Fruit fly (Drosophila melanogaster) whole organism, adult: ENCODE results near the gene fd19B.
"Not testable (repeated sequence)": the region's sequence is repeated elsewhere in the genome, so short reads cannot be mapped to it uniquely, and the experiment has no call there.

Experiments used
- CG33017 ChIP-seq: fragments of 200-800 bp; sonication (Bioruptor generic); optimal IDR thresholded peaks from 2 replicates; lab custom pipeline; 2018; ENCODE audit warnings: missing biosample characterization, mild to moderate bottlenecking, missing genetic modification characterization, moderate library complexity
- CG7045 ChIP-seq: fragments of 200-800 bp; sonication (Bioruptor generic); optimal IDR thresholded peaks from 2 replicates; lab custom pipeline; 2017; ENCODE audit warnings: missing biosample characterization, mild to moderate bottlenecking, missing genetic modification characterization
- CG7101 ChIP-seq: fragments of 200-800 bp; sonication (Bioruptor generic); optimal IDR thresholded peaks from 2 replicates; lab custom pipeline; 2018; ENCODE audit warnings: missing biosample characterization, mild to moderate bottlenecking, missing genetic modification characterization, moderate library complexity
- Crg-1 ChIP-seq: fragments of 200-800 bp; sonication (Bioruptor generic); optimal IDR thresholded peaks from 2 replicates; lab custom pipeline; 2016; ENCODE audit warnings: missing biosample characterization, missing genetic modification characterization
- Mnt ChIP-seq: fragments of 200-800 bp; sonication (Bioruptor generic); optimal IDR thresholded peaks from 2 replicates; lab custom pipeline; 2016; ENCODE audit warnings: missing biosample characterization, mild to moderate bottlenecking, missing genetic modification characterization
- bab1 ChIP-seq: fragments of 200-800 bp; sonication (Bioruptor generic); optimal IDR thresholded peaks from 3 replicates; lab custom pipeline; 2019; ENCODE audit warnings: missing biosample characterization, mild to moderate bottlenecking, missing genetic modification characterization, moderate library complexity
- cic ChIP-seq: fragments of 200-800 bp; sonication (Bioruptor generic); optimal IDR thresholded peaks from 2 replicates; lab custom pipeline; 2017; ENCODE audit warnings: missing biosample characterization, mild to moderate bottlenecking, missing genetic modification characterization, moderate library complexity
- cnc ChIP-seq, 2 experiments: fragments of >200 bp; optimal IDR thresholded peaks; 2 replicates each; lab custom pipeline; 2017
- kay ChIP-seq: fragments of 200-800 bp; sonication (Bioruptor generic); peaks from one replicate; lab custom pipeline; 2016; ENCODE audit warnings: missing biosample characterization, missing genetic modification characterization, borderline replicate concordance
- pad ChIP-seq: fragments of 200-800 bp; sonication (Bioruptor generic); optimal IDR thresholded peaks from 3 replicates; lab custom pipeline; 2017; ENCODE audit warnings: missing biosample characterization, missing genetic modification characterization, mild to moderate bottlenecking, moderate library complexity, missing genetic modification reagents

DNA sequence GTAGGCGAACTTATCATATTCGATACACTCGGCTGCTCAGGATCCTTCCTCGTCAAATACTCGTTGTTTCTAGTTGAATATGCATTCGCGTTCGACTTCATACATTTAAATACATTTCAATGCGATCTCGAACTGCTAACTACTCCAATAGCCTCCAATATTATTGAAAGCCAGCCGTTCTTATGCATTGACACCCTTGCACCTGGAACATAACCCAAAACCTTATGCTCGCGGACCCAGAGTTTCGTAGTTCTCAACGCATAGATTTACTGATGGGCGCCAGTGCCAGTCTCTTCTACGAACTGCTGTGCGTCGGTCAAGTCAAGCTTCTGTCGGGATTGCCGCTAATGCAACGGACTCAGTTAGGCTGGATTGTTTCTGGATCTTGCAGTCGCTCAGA is 4.2 kb upstream of the fd19B start, which contains the start of gene CG42581:
- not testable (repeated sequence) for TF ChIP-seq pad; CG7045 (GFP tag; lab: Kevin White, UChicago); CG7101 (tag; lab: Kevin White, UChicago); CG33017 (tag; lab: Kevin White, UChicago); Mnt; kay (GFP tag; lab: Kevin White, UChicago); Crg-1 (GFP tag; lab: Kevin White, UChicago); cnc (optimal IDR thresholded peaks at IDR 0.05; lab: Kevin White, UChicago); cic (GFP tag; lab: Kevin White, UChicago); bab1 (GFP tag; lab: Kevin White, UChicago)
